Worm (Caenorhabditis elegans) whole organism, mixed stage, embryonic: ENCODE data around the gene daf-12.
A peak's percentile ranks its signal among the peaks of the same experiment; 100 is the strongest.

ENCODE experiments used
- M03D4.4 ChIP-seq: sonication (generic microtip); optimal IDR thresholded peaks from 2 replicates; lab custom pipeline; 2017; ENCODE audit warnings: mild to moderate bottlenecking, missing genetic modification characterization, missing compliant biosample characterization
- blmp-1 ChIP-seq: fragments of 150-350 bp; optimal IDR thresholded peaks from 2 replicates; lab custom pipeline; 2014; ENCODE audit warnings: missing biosample characterization, missing genetic modification characterization
- ceh-39 ChIP-seq: fragments of 150-350 bp; optimal IDR thresholded peaks from 2 replicates; lab custom pipeline; 2014; ENCODE audit warnings: missing biosample characterization, missing genetic modification characterization
- ceh-43 ChIP-seq: fragments of 200-800 bp; sonication (Bioruptor generic); optimal IDR thresholded peaks from 2 replicates; lab custom pipeline; 2018; ENCODE audit warnings: mild to moderate bottlenecking, missing genetic modification characterization, moderate library complexity, missing compliant biosample characterization
- ceh-83 ChIP-seq: fragments of 200-800 bp; sonication (Bioruptor generic); optimal IDR thresholded peaks from 2 replicates; lab custom pipeline; 2018; ENCODE audit warnings: mild to moderate bottlenecking, missing genetic modification characterization, missing compliant biosample characterization
- ces-1 ChIP-seq: fragments of 150-350 bp; optimal IDR thresholded peaks from 2 replicates; lab custom pipeline; 2014; ENCODE audit warnings: missing biosample characterization, missing genetic modification reagents, missing genetic modification characterization
- cnd-1 ChIP-seq: fragments of 200-800 bp; sonication (Bioruptor generic); optimal IDR thresholded peaks from 2 replicates; lab custom pipeline; 2018; ENCODE audit warnings: mild to moderate bottlenecking, missing genetic modification characterization, missing compliant biosample characterization
- drap-1 ChIP-seq: fragments of 200-800 bp; sonication (Bioruptor generic); optimal IDR thresholded peaks from 3 replicates; lab custom pipeline; 2018; ENCODE audit warnings: mild to moderate bottlenecking, missing genetic modification characterization, missing compliant biosample characterization
- elt-1 ChIP-seq: sonication (generic microtip); optimal IDR thresholded peaks from 2 replicates; lab custom pipeline; 2017; ENCODE audit warnings: missing genetic modification characterization, mild to moderate bottlenecking, missing compliant biosample characterization, antibody characterized with exemption, moderate library complexity, borderline replicate concordance; ENCODE audit not compliant: insufficient read depth
- flh-1 ChIP-seq: fragments of 200-800 bp; sonication (Bioruptor generic); optimal IDR thresholded peaks from 2 replicates; lab custom pipeline; 2018; ENCODE audit warnings: mild to moderate bottlenecking, missing genetic modification characterization, moderate library complexity, missing compliant biosample characterization
- ham-2 ChIP-seq: fragments of 200-800 bp; sonication (Bioruptor generic); optimal IDR thresholded peaks from 2 replicates; lab custom pipeline; 2018; ENCODE audit warnings: mild to moderate bottlenecking, missing genetic modification characterization, missing compliant biosample characterization
- hlh-1 ChIP-seq: fragments of 150-350 bp; optimal IDR thresholded peaks from 2 replicates; lab custom pipeline; 2014; ENCODE audit warnings: missing biosample characterization, missing genetic modification reagents, missing genetic modification characterization
- lin-13 ChIP-seq: fragments of 150-350 bp; optimal IDR thresholded peaks from 2 replicates; lab custom pipeline; 2014; ENCODE audit warnings: missing biosample characterization, missing genetic modification characterization
- lin-32 ChIP-seq: fragments of 200-800 bp; sonication (Bioruptor generic); optimal IDR thresholded peaks from 2 replicates; lab custom pipeline; 2018; ENCODE audit warnings: mild to moderate bottlenecking, missing genetic modification characterization, missing compliant biosample characterization
- lsy-2 ChIP-seq: fragments of 150-350 bp; optimal IDR thresholded peaks from 2 replicates; lab custom pipeline; 2014; ENCODE audit warnings: missing biosample characterization, missing genetic modification characterization
- mab-5 ChIP-seq: fragments of 150-350 bp; optimal IDR thresholded peaks from 2 replicates; lab custom pipeline; 2014; ENCODE audit warnings: missing biosample characterization, missing genetic modification characterization
- nhr-2 ChIP-seq: fragments of 150-350 bp; optimal IDR thresholded peaks from 2 replicates; lab custom pipeline; 2014; ENCODE audit warnings: missing biosample characterization, missing genetic modification characterization
- nhr-237 ChIP-seq: fragments of 150-350 bp; optimal IDR thresholded peaks from 2 replicates; lab custom pipeline; 2014; ENCODE audit warnings: missing biosample characterization, missing genetic modification characterization
- nhr-28 ChIP-seq: fragments of 150-350 bp; optimal IDR thresholded peaks from 2 replicates; lab custom pipeline; 2014; ENCODE audit warnings: missing biosample characterization, missing genetic modification characterization
- pha-4 ChIP-seq: fragments of 150-350 bp; optimal IDR thresholded peaks from 2 replicates; lab custom pipeline; 2018; ENCODE audit warnings: missing biosample characterization, missing genetic modification reagents, missing genetic modification characterization
- sptf-1 ChIP-seq: sonication (generic microtip); optimal IDR thresholded peaks from 2 replicates; lab custom pipeline; 2017; ENCODE audit warnings: mild to moderate bottlenecking, missing genetic modification characterization, moderate library complexity, missing compliant biosample characterization
- tbx-8 ChIP-seq: fragments of 200-800 bp; sonication (Bioruptor generic); optimal IDR thresholded peaks from 2 replicates; lab custom pipeline; 2018; ENCODE audit warnings: mild to moderate bottlenecking, missing genetic modification characterization, moderate library complexity, missing compliant biosample characterization
- unc-120 ChIP-seq: sonication (generic microtip); optimal IDR thresholded peaks from 2 replicates; lab custom pipeline; 2017; ENCODE audit warnings: missing genetic modification characterization, missing compliant biosample characterization; ENCODE audit not compliant: poor library complexity, severe bottlenecking
- unc-39 ChIP-seq: fragments of 150-350 bp; optimal IDR thresholded peaks from 2 replicates; lab custom pipeline; 2014; ENCODE audit warnings: missing biosample characterization, missing genetic modification characterization
- unc-62 ChIP-seq: fragments of 150-350 bp; optimal IDR thresholded peaks from 2 replicates; lab custom pipeline; 2014; ENCODE audit warnings: missing biosample characterization, missing genetic modification reagents, missing genetic modification characterization
- zip-8 ChIP-seq: fragments of 150-350 bp; optimal IDR thresholded peaks from 2 replicates; lab custom pipeline; 2014; ENCODE audit warnings: missing biosample characterization, missing genetic modification characterization
- ztf-11 ChIP-seq: fragments of 150-350 bp; optimal IDR thresholded peaks from 2 replicates; lab custom pipeline; 2014; ENCODE audit warnings: missing biosample characterization, missing genetic modification characterization

The daf-12 gene

DNA sequence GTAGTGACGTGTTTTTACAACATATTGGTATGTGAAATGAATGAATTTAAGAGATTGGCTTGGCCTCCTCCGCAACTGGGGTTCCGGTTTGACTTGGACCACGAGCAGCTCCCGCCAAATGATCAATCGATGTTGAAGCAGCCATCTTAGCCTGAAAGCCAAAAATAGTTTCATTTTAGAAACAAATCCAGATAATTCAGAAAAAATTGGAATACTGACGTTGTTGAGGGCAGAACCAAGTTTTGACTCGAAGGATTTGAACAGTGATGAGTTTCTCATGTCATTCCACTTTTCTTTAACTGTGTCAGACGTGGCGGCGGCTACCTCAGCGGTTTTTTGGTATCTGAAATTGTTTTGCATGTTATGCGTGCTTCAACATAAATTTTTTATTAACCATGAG, 40.2 kb downstream of the daf-12 start:
- TF ChIP-seq flh-1 (GFP tag; lab: Kevin White, UChicago) (no peak), pha-4 (no peak), nhr-2 (tag; lab: Kevin White, UChicago) (no peak), ceh-39 (tag; lab: Kevin White, UChicago) (no peak), ham-2 (GFP tag; lab: Kevin White, UChicago) (no peak)
- TF ChIP-seq, all 35 proteins: peak for 0

DNA sequence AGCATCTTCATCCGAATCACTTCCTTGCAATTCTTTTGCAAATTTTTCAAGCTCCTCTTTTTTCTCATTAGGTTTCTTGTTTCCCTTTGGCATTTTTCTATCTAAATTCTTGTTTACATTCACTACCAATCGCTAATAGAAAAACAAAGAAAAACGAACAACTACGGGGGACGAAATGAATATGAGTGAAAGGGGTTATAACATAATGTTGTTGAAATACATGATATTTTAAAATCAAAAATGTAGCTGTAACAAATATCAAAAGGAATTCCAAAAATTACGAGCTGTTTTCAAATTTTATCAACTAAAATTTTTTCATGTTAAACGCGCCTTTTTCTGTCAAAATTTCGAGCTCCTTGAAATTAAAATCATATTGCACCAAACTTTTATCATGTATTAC, 41.3 kb downstream of the daf-12 start, which contains the start of gene F13E6.1:
Gene F13E6.1 (minus strand): TSS at position 101 of the 400 bp plus-strand sequence.
- no peak for TF ChIP-seq lin-32 (GFP tag; lab: Kevin White, UChicago)
- TF ChIP-seq drap-1 (GFP tag; lab: Kevin White, UChicago), result no peak
- no peak for TF ChIP-seq blmp-1 (tag; lab: Kevin White, UChicago)
- TF ChIP-seq, all 35 proteins: peak for 0

ce11 chrX:10677552-10677951, 41.8 kb downstream of the daf-12 start:
- TF ChIP-seq drap-1 (GFP tag; lab: Kevin White, UChicago), result no peak
- peak; percentile 32 for TF ChIP-seq elt-1 (tag; lab: Kevin White, UChicago)
- TF ChIP-seq unc-39 (tag; lab: Kevin White, UChicago), result no peak
- TF ChIP-seq ces-1, result peak; percentile 79
- TF ChIP-seq ceh-39 (tag; lab: Kevin White, UChicago), result peak; percentile 31
- peak; percentile 36 for TF ChIP-seq ham-2 (GFP tag; lab: Kevin White, UChicago)
- TF ChIP-seq M03D4.4 (tag; lab: Kevin White, UChicago), result no peak
- peak; percentile 34 for TF ChIP-seq sptf-1 (tag; lab: Kevin White, UChicago)
- peak; percentile 9 for TF ChIP-seq unc-120 (tag; lab: Kevin White, UChicago)
- TF ChIP-seq, all 35 proteins: peak for 6

DNA sequence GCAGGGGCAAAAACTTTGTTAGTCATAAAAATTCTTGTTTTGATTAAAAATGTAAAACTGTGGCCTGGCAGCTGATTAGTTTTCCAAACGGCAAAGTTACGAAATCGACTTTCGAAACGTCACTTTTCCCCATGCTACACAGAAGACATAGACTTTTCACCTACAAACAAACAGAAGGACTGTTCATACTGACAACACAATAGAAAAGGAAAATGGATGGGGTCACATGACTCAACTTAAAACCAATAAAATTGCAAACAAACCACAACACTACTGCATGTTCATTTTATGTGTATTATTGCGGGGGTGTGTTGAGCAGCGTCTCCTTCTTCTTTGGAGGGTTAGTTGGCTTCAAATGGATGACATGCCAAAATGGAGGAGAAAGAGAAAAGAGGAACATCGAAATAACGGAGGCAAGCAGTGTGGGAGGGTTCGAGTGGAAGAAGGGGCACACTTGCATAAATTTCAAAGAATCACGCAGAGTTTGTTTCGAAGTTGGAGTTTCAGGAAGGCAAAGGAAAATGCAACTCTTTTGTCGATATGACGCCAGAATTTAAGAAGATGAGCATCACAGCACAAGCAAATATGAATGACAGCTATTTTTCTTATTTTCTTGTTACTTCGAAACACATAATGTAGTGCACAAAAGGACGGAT, 42.5 kb downstream of the daf-12 start:
- TF ChIP-seq hlh-1 (tag; lab: Kevin White, UChicago) (no peak), ceh-43 (GFP tag; lab: Kevin White, UChicago) (no peak), M03D4.4 (tag; lab: Kevin White, UChicago) (no peak), cnd-1 (tag; lab: Kevin White, UChicago) (peak; percentile 7), nhr-237 (tag; lab: Kevin White, UChicago) (peak; percentile 28), lin-13 (tag; lab: Kevin White, UChicago) (no peak), flh-1 (GFP tag; lab: Kevin White, UChicago) (no peak), zip-8 (no peak), tbx-8 (no peak), ceh-83 (GFP tag; lab: Kevin White, UChicago) (no peak), drap-1 (GFP tag; lab: Kevin White, UChicago) (no peak), nhr-2 (tag; lab: Kevin White, UChicago) (no peak), sptf-1 (tag; lab: Kevin White, UChicago) (no peak), mab-5 (tag; lab: Kevin White, UChicago) (no peak)

DNA sequence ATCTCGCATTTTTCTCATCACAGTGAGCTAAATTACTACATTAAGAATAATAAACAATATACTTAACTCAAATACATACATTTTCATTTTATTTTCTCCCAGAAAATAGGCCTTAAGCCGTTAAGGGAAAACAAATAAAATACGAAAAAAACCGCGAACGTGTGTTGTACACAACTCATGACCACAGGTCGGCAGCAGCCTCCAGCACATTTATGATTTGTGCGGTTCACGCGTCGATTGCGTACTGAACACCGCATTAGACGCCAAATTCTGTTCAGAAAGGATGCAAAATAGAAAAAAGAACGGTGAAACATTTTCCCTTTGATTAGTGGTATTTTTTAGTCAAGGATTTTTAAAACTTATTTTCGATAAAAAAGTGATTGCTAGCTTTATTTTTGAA, 43.5 kb downstream of the daf-12 start:
- no peak for TF ChIP-seq unc-62 (GFP tag; lab: Kevin White, UChicago)
- TF ChIP-seq lin-13 (tag; lab: Kevin White, UChicago), result peak; percentile 1
- TF ChIP-seq pha-4, result peak; percentile 46
- TF ChIP-seq nhr-2 (tag; lab: Kevin White, UChicago), result peak; percentile 14

DNA sequence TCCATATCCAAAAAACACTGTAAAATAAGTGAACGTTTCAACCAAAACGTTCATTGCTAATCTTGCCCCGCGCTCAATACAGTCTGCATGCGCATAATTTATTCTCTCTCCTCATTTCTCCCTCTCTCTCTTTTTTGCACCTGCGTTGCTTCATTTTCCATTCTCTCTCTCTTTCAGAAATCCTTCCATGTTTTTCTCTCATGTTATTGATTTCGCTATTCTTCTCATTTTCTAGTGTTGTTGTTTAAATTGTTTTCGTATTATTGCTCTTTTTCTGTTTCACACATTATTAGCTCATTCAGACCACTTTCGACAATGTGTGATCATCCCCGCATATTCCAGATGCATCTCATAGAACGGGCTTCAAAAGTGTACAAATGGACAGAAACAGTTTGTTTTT, 46.0 kb downstream of the daf-12 start, which contains the start of gene phf-31:
Gene phf-31 (plus strand): TSS at position 301 of the 400 bp plus-strand sequence.
- no peak for TF ChIP-seq nhr-28 (tag; lab: Kevin White, UChicago)
- no peak for TF ChIP-seq flh-1 (GFP tag; lab: Kevin White, UChicago)
- no peak for TF ChIP-seq ceh-43 (GFP tag; lab: Kevin White, UChicago)
- TF ChIP-seq ztf-11 (tag; lab: Kevin White, UChicago), result no peak
- no peak for TF ChIP-seq lsy-2
- TF ChIP-seq, all 35 proteins: peak for 0
